Worm (Caenorhabditis elegans) whole organism, late embryonic: Measurements from ENCODE around the gene glf-1.

Experiments
- C08G9.2 ChIP-seq: sonication (generic microtip); optimal IDR thresholded peaks from 2 replicates; lab custom pipeline; 2016; ENCODE audit warnings: mild to moderate bottlenecking, missing genetic modification characterization, moderate library complexity, missing compliant biosample characterization
- K09A11.1 ChIP-seq: sonication (generic microtip); optimal IDR thresholded peaks from 2 replicates; lab custom pipeline; 2017; ENCODE audit warnings: antibody characterized with exemption, mild to moderate bottlenecking, missing genetic modification characterization, missing compliant biosample characterization; ENCODE audit not compliant: insufficient read depth
- Y22D7AL.16 ChIP-seq: sonication (generic microtip); optimal IDR thresholded peaks from 2 replicates; lab custom pipeline; 2016; ENCODE audit warnings: missing genetic modification characterization, missing compliant biosample characterization
- ceh-14 ChIP-seq: sonication (generic microtip); optimal IDR thresholded peaks from 2 replicates; lab custom pipeline; 2016; ENCODE audit warnings: missing genotype, missing genetic modification characterization, missing compliant biosample characterization
- ceh-18 ChIP-seq: sonication (generic microtip); optimal IDR thresholded peaks from 2 replicates; lab custom pipeline; 2016; ENCODE audit warnings: missing genetic modification characterization, missing compliant biosample characterization
- ceh-19 ChIP-seq: fragments of 200-800 bp; sonication (Bioruptor generic); optimal IDR thresholded peaks from 2 replicates; lab custom pipeline; 2018; ENCODE audit warnings: mild to moderate bottlenecking, missing genetic modification characterization, missing compliant biosample characterization
- ceh-2 ChIP-seq: sonication (generic microtip); optimal IDR thresholded peaks from 2 replicates; lab custom pipeline; 2016; ENCODE audit warnings: missing genotype, missing genetic modification characterization, missing compliant biosample characterization
- ceh-22 ChIP-seq: sonication (generic microtip); optimal IDR thresholded peaks from 2 replicates; lab custom pipeline; 2017; ENCODE audit warnings: missing biosample characterization, missing genetic modification characterization
- ceh-31 ChIP-seq: sonication (generic microtip); optimal IDR thresholded peaks from 2 replicates; lab custom pipeline; 2016; ENCODE audit warnings: missing genetic modification characterization, missing compliant biosample characterization
- ceh-34 ChIP-seq: sonication (generic microtip); optimal IDR thresholded peaks from 2 replicates; lab custom pipeline; 2016; ENCODE audit warnings: mild to moderate bottlenecking, missing genetic modification characterization, missing compliant biosample characterization
- ceh-45 ChIP-seq: fragments of 200-800 bp; sonication (Bioruptor generic); IDR thresholded peaks from 2 replicates; pipeline ENCODE4 v1.3.6; 2022; ENCODE audit warnings: missing genetic modification reagents, missing genetic modification characterization, missing compliant biosample characterization
- ceh-9 ChIP-seq: sonication (generic microtip); optimal IDR thresholded peaks from 2 replicates; lab custom pipeline; 2016; ENCODE audit warnings: mild to moderate bottlenecking, missing genetic modification characterization, inconsistent platforms, missing compliant biosample characterization
- dmd-4 ChIP-seq: sonication (generic microtip); optimal IDR thresholded peaks from 2 replicates; lab custom pipeline; 2016; ENCODE audit warnings: borderline replicate concordance, missing genetic modification characterization, missing compliant biosample characterization
- dve-1 ChIP-seq: sonication (generic microtip); optimal IDR thresholded peaks from 2 replicates; lab custom pipeline; 2017; ENCODE audit warnings: antibody characterized with exemption, mild to moderate bottlenecking, missing genetic modification characterization, missing compliant biosample characterization
- elt-4 ChIP-seq: sonication (generic microtip); optimal IDR thresholded peaks from 2 replicates; lab custom pipeline; 2016; ENCODE audit warnings: missing genetic modification characterization, missing compliant biosample characterization
- hlh-13 ChIP-seq: fragments of 200-800 bp; sonication (Bioruptor generic); optimal IDR thresholded peaks from 2 replicates; lab custom pipeline; 2018; ENCODE audit warnings: mild to moderate bottlenecking, missing genetic modification characterization, missing compliant biosample characterization
- hlh-15 ChIP-seq: sonication (generic microtip); optimal IDR thresholded peaks from 2 replicates; lab custom pipeline; 2016; ENCODE audit warnings: missing genetic modification characterization, missing compliant biosample characterization
- hlh-30 ChIP-seq: sonication (generic microtip); optimal IDR thresholded peaks from 2 replicates; lab custom pipeline; 2017; ENCODE audit warnings: antibody characterized with exemption, missing genetic modification characterization, missing compliant biosample characterization; ENCODE audit not compliant: insufficient read depth
- hlh-6 ChIP-seq: sonication (generic microtip); optimal IDR thresholded peaks from 2 replicates; lab custom pipeline; 2016; ENCODE audit warnings: missing genotype, missing genetic modification characterization, missing compliant biosample characterization
- madf-2 ChIP-seq: sonication (generic microtip); optimal IDR thresholded peaks from 2 replicates; lab custom pipeline; 2017; ENCODE audit warnings: missing genetic modification characterization, missing compliant biosample characterization
- nfya-1 ChIP-seq: sonication (generic microtip); optimal IDR thresholded peaks from 2 replicates; lab custom pipeline; 2017; ENCODE audit warnings: missing genetic modification characterization, mild to moderate bottlenecking, missing compliant biosample characterization, antibody characterized with exemption, moderate library complexity
- nhr-11 ChIP-seq: fragments of 150-350 bp; optimal IDR thresholded peaks from 2 replicates; lab custom pipeline; 2014; ENCODE audit warnings: missing biosample characterization, missing genetic modification characterization
- nhr-232 ChIP-seq: sonication (generic microtip); optimal IDR thresholded peaks from 2 replicates; lab custom pipeline; 2016; ENCODE audit warnings: missing genetic modification characterization, missing compliant biosample characterization
- odd-2 ChIP-seq: sonication (generic microtip); optimal IDR thresholded peaks from 2 replicates; lab custom pipeline; 2017; ENCODE audit warnings: antibody characterized with exemption, mild to moderate bottlenecking, missing genetic modification characterization, missing compliant biosample characterization
- pag-3 ChIP-seq: sonication (generic microtip); optimal IDR thresholded peaks from 2 replicates; lab custom pipeline; 2016; ENCODE audit warnings: missing compliant biosample characterization, missing genetic modification characterization, borderline replicate concordance
- pax-1 ChIP-seq: fragments of 150-350 bp; optimal IDR thresholded peaks from 2 replicates; lab custom pipeline; 2014; ENCODE audit warnings: missing biosample characterization, missing genetic modification characterization
- pha-4 ChIP-seq: fragments of 150-350 bp; optimal IDR thresholded peaks from 2 replicates; lab custom pipeline; 2018; ENCODE audit warnings: missing biosample characterization, missing genetic modification reagents, missing genetic modification characterization
- pqm-1 ChIP-seq: sonication (generic microtip); optimal IDR thresholded peaks from 2 replicates; lab custom pipeline; 2016; ENCODE audit warnings: missing genetic modification characterization, missing compliant biosample characterization
- ref-2 ChIP-seq: sonication (generic microtip); optimal IDR thresholded peaks from 2 replicates; lab custom pipeline; 2016; ENCODE audit warnings: missing genetic modification characterization, missing compliant biosample characterization
- rnt-1 ChIP-seq: sonication (generic microtip); optimal IDR thresholded peaks from 2 replicates; lab custom pipeline; 2016; ENCODE audit warnings: missing genetic modification characterization, missing compliant biosample characterization
- sox-2 ChIP-seq: fragments of 200-800 bp; sonication (Bioruptor generic); IDR thresholded peaks from 2 replicates; pipeline ENCODE4 v1.3.6; 2022; ENCODE audit warnings: missing genetic modification reagents, missing genetic modification characterization, missing compliant biosample characterization
- sox-4 ChIP-seq: sonication (generic microtip); optimal IDR thresholded peaks from 2 replicates; lab custom pipeline; 2017; ENCODE audit warnings: mild to moderate bottlenecking, missing genetic modification characterization, inconsistent platforms, missing compliant biosample characterization
- tbx-7 ChIP-seq: sonication (generic microtip); optimal IDR thresholded peaks from 2 replicates; lab custom pipeline; 2016; ENCODE audit warnings: missing genotype, missing genetic modification characterization, missing compliant biosample characterization
- ttx-3 ChIP-seq: sonication (generic microtip); optimal IDR thresholded peaks from 2 replicates; lab custom pipeline; 2016; ENCODE audit warnings: missing genetic modification reagents, missing genetic modification characterization, missing compliant biosample characterization
- unc-3 ChIP-seq, 2 experiments: fragments of 200-800 bp in 1 of 2; sonication (Bioruptor generic) in 1 of 2; sonication (generic microtip) in 1 of 2; conservative IDR thresholded peaks in 1 of 2; optimal IDR thresholded peaks in 1 of 2; 2 replicates each; pipeline versions ENCODE4 v1.3.6 to Lab custom; 2016 to 2022; ENCODE audit warnings: missing compliant biosample characterization in 2 of 2, missing genetic modification characterization in 2 of 2, missing genetic modification reagents in 1 of 2
- unc-42 ChIP-seq: sonication (generic microtip); optimal IDR thresholded peaks from 2 replicates; lab custom pipeline; 2016; ENCODE audit warnings: missing genotype, missing genetic modification characterization, missing compliant biosample characterization
- unc-86 ChIP-seq: sonication (generic microtip); optimal IDR thresholded peaks from 2 replicates; lab custom pipeline; 2016; ENCODE audit warnings: missing genetic modification characterization, missing compliant biosample characterization
- ztf-16 ChIP-seq: sonication (generic microtip); optimal IDR thresholded peaks from 2 replicates; lab custom pipeline; 2017; ENCODE audit warnings: missing genetic modification characterization, missing compliant biosample characterization

glf-1 gene

DNA sequence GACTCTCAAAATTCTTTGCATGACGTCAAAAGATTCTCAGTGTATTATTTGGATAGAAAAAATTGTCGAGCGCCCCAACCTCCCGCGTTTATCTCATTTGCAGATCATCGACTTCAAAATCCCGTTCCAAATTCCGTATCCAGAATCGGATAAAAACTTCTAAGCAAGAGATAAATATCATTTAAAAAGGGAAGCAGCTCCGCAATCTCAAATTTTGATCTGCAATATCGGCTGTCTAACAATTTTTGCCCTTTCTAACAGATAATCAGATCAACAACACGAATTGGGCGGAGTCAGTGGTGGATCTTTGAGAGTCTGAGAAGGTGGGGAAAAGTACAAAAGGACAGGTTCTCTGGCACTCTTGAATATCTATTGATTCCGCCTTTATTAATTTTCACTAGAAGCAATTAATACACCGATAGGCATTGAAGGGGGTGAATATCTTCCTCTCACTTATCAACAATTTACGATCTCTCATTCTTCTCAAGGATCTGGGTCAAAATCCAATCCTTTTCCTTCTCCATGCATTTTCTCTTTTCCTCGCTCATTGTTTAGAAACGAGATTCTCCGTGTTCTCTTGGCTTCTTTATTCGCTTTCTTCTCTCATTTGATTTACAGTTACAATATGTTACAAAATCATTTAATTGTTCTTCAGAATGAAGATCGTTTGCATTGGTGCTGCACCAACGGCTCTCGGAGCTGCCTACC lies at the start of gene glf-1:
Gene glf-1 (plus strand): TSS at position 656 of the 708 bp plus-strand sequence.
- TF ChIP-seq hlh-30 (tag; lab: Kevin White, UChicago) (no peak), nhr-232 (tag; lab: Kevin White, UChicago) (no peak), pha-4 (no peak), Y22D7AL.16 (no peak), ttx-3 (tag; lab: Kevin White, UChicago) (no peak), elt-4 (no peak), pag-3 (no peak), ceh-45 (GFP tag; lab: Robert Waterston, UW) (no peak)

DNA sequence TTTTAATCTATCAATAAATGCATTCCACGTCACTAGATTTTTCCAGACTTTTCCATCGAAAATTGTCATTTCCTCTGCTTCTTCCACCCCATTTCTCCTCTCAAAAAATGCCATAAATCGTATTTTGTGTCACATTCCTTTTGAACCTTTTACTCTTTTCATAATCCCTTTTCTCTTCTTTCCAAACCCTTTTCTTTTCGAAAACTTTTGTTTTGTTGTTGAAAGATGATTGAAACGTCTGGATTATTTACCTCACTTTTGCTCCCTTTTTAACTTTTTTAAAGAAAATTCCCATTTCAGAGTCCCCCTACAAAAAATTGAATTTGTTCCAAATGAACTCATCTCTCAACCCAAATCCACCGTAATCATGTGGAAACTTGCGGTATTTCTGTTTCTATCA lies 46.5 kb upstream of the glf-1 start, which contains the start of gene C06E7.2:
Gene C06E7.2 (plus strand): TSS at position 301 of the 400 bp plus-strand sequence.
- TF ChIP-seq pha-4 (no peak), ceh-9 (tag; lab: Kevin White, UChicago) (no peak), sox-2 (no peak), ztf-16 (no peak), ceh-19 (GFP tag; lab: Kevin White, UChicago) (no peak), rnt-1 (tag; lab: Kevin White, UChicago) (no peak), unc-42 (tag; lab: Kevin White, UChicago) (no peak), ceh-18 (tag; lab: Kevin White, UChicago) (no peak), Y22D7AL.16 (no peak), dmd-4 (tag; lab: Kevin White, UChicago) (no peak), hlh-6 (tag; lab: Kevin White, UChicago) (no peak), nhr-232 (tag; lab: Kevin White, UChicago) (no peak), ceh-22 (tag; lab: Kevin White, UChicago) (no peak), madf-2 (no peak)

DNA sequence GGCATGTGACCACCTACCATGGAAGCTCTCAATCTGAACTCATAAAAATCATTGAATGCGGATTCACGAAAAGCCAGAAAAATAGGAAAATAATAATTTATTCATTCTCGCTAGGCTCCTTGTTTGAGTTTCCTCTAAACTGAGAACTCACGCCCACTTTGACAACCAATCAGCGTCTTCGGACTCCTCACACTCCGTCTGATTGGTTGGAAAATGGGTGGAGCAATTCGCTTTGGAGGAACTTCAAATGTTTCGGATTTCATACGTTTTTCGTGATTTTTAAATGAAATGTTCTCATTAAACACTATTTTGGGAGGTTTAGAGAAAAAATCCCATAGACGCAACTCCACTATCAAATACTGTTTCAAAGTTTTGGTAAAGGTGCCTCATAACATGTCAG lies 42.7 kb upstream of the glf-1 start:
- TF ChIP-seq ceh-31 (tag; lab: Kevin White, UChicago) = no peak
- no peak for TF ChIP-seq ref-2 (tag; lab: Kevin White, UChicago)
- no peak for TF ChIP-seq hlh-30 (tag; lab: Kevin White, UChicago)
- no peak for TF ChIP-seq hlh-13 (GFP tag; lab: Kevin White, UChicago)
- TF ChIP-seq K09A11.1 = no peak
- TF ChIP-seq odd-2 (tag; lab: Kevin White, UChicago) = no peak
- peak; percentile 74 for TF ChIP-seq nfya-1 (tag; lab: Kevin White, UChicago)
- TF ChIP-seq dve-1 (tag; lab: Kevin White, UChicago) = no peak
- TF ChIP-seq, all 69 proteins: peak for 1

DNA sequence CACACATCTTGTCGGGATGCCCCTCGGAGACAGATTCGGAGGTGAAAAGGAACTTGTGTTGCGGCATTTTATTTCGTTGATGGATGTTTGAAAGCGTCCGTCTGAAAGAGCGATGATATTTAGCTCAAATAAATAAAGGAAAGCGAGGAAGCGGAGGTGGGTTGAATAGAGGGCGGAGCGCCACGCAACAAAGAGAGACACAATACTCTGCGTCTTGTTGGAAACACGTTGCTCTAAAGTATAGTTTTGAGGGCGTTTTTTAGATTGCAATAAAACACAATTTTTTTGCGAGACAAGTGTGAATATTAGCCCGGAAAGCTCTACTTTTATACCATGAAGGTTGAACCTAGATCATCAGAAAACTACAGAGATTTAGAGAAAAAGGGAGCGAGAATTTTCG lies 39.4 kb upstream of the glf-1 start, which contains the start of gene sams-4:
Gene sams-4 (minus strand): TSS at position 101 of the 400 bp plus-strand sequence.
- no peak for TF ChIP-seq sox-4 (tag; lab: Kevin White, UChicago)
- TF ChIP-seq unc-3 (GFP tag; conservative IDR thresholded peaks at IDR 0.05; lab: Robert Waterston, UW) = no peak
- no peak for TF ChIP-seq unc-3 (tag; optimal IDR thresholded peaks at IDR 0.05; lab: Kevin White, UChicago)
- TF ChIP-seq K09A11.1 = no peak
- TF ChIP-seq odd-2 (tag; lab: Kevin White, UChicago) = no peak
- no peak for TF ChIP-seq ceh-45 (GFP tag; lab: Robert Waterston, UW)
- TF ChIP-seq C08G9.2 (tag; lab: Kevin White, UChicago) = no peak
- TF ChIP-seq hlh-15 = no peak
- no peak for TF ChIP-seq tbx-7 (tag; lab: Kevin White, UChicago)
- no peak for TF ChIP-seq ceh-14 (tag; lab: Kevin White, UChicago)
- no peak for TF ChIP-seq nhr-11 (tag; lab: Kevin White, UChicago)
- no peak for TF ChIP-seq ceh-34 (tag; lab: Kevin White, UChicago)
- TF ChIP-seq pqm-1 (tag; lab: Kevin White, UChicago) = no peak
- TF ChIP-seq ceh-2 (tag; lab: Kevin White, UChicago) = no peak
- TF ChIP-seq dve-1 (tag; lab: Kevin White, UChicago) = no peak
- no peak for TF ChIP-seq ceh-31 (tag; lab: Kevin White, UChicago)
- no peak for TF ChIP-seq pax-1 (tag; lab: Kevin White, UChicago)
- TF ChIP-seq unc-86 (tag; lab: Kevin White, UChicago) = no peak
- TF ChIP-seq unc-42 (tag; lab: Kevin White, UChicago) = no peak
